Worm (Caenorhabditis elegans) whole organism, L1 larva: ENCODE data around the gene Y38F1A.8.

ENCODE experiments used
- dsc-1 ChIP-seq: sonication (generic microtip); optimal IDR thresholded peaks from 2 replicates; lab custom pipeline; 2016; ENCODE audit warnings: mild to moderate bottlenecking, missing genetic modification characterization, missing compliant biosample characterization
- egl-27 ChIP-seq, 2 experiments: fragments of 150-350 bp in 1 of 2; sonication (generic microtip); optimal IDR thresholded peaks; 3 replicates each; lab custom pipeline; 2017 to 2018; ENCODE audit warnings: missing biosample characterization in 2 of 2, missing genetic modification characterization in 2 of 2, missing genetic modification reagents in 2 of 2
- elt-2 ChIP-seq: sonication (generic microtip); optimal IDR thresholded peaks from 2 replicates; lab custom pipeline; 2016; ENCODE audit warnings: missing genetic modification characterization, mild to moderate bottlenecking, inconsistent platforms, missing compliant biosample characterization, missing genetic modification reagents
- lin-39 ChIP-seq: fragments of 150-350 bp; optimal IDR thresholded peaks from 2 replicates; lab custom pipeline; 2014; ENCODE audit warnings: missing biosample characterization, missing genetic modification reagents, missing genetic modification characterization
- mdl-1 ChIP-seq, 2 experiments: fragments of 150-350 bp; optimal IDR thresholded peaks; 2 replicates each; lab custom pipeline; 2014 to 2017; ENCODE audit warnings: missing biosample characterization in 2 of 2, missing genetic modification characterization in 2 of 2, inconsistent platforms in 1 of 2
- nhr-11 ChIP-seq: fragments of 150-350 bp; optimal IDR thresholded peaks from 2 replicates; lab custom pipeline; 2014; ENCODE audit warnings: missing biosample characterization, missing genetic modification characterization

DNA sequence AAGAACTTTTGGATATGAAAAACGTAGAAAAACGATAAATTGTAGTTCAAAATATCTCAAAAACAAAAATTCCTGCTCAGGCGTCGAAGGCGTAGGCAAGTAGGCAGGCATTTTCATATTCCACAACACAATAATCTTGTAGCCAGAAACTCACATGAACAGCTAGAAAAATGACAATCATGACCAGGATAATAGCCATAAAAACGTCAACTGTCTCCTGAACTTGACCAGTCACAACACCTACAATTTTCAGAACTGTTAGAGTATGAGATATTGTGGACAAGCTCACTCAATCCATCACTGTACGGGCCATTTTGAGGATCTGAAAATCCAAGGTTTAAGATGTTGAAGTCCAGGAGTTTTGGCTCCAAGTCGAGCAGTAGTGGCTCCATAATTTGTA is 3.2 kb downstream of the Y38F1A.8 start, which contains the start of gene Y38F1A.7:
- no peak for TF ChIP-seq lin-39 (tag; lab: Kevin White, UChicago)
- TF ChIP-seq nhr-11 (tag; lab: Kevin White, UChicago) = no peak
- TF ChIP-seq egl-27 (tag; optimal IDR thresholded peaks at IDR 0.05; lab: Kevin White, UChicago) = no peak
- TF ChIP-seq dsc-1 (tag; lab: Kevin White, UChicago) = no peak
- no peak for TF ChIP-seq elt-2 (tag; lab: Kevin White, UChicago)
- TF ChIP-seq mdl-1 (tag; optimal IDR thresholded peaks at IDR 0.05; lab: Kevin White, UChicago) = no peak
